Fruit fly (Drosophila melanogaster): ENCODE measurements around the gene Naa30A.

Naa30A gene

dm6 chrX:1349255-1349654, 7.3 kb downstream of the Naa30A start, which contains the start of gene MTPAP (continued):
- TF ChIP-seq D (optimal IDR thresholded peaks at IDR 0.05) (no peak), D (GFP tag; optimal IDR thresholded peaks at IDR 0.05) (no peak), Oaz (GFP tag; IDR thresholded peaks at IDR 0.05) (no peak), Neu2 (GFP tag; optimal IDR thresholded peaks at IDR 0.05; ENCODE audit: borderline replicate concordance) (no peak), mirr (GFP tag; optimal IDR thresholded peaks at IDR 0.05) (no peak), CG12104 (GFP tag; optimal IDR thresholded peaks at IDR 0.05) (no peak), tin (GFP tag; optimal IDR thresholded peaks at IDR 0.05) (no peak), slou (GFP tag; optimal IDR thresholded peaks at IDR 0.05) (no peak), pita (GFP tag; optimal IDR thresholded peaks at IDR 0.05) (no peak), Rfx (GFP tag; IDR thresholded peaks at IDR 0.05) (no peak), crp (GFP tag; optimal IDR thresholded peaks at IDR 0.05) (peak in 1 of 2 experiments; percentile 22), CG8281 (tag; optimal IDR thresholded peaks at IDR 0.05) (no peak), Max (GFP tag; optimal IDR thresholded peaks at IDR 0.05) (peak; percentile 50), Lim3 (GFP tag; IDR thresholded peaks at IDR 0.05) (no peak), CG15269 (tag; optimal IDR thresholded peaks at IDR 0.05) (no peak), hkb (optimal IDR thresholded peaks at IDR 0.05) (no peak), hkb (GFP tag; IDR thresholded peaks at IDR 0.05) (no peak), Six4 (GFP tag; optimal IDR thresholded peaks at IDR 0.05) (no peak), GATAe (GFP tag; conservative IDR thresholded peaks at IDR 0.05) (no peak), Blimp-1 (GFP tag; optimal IDR thresholded peaks at IDR 0.05) (no peak), Hey (tag; optimal IDR thresholded peaks at IDR 0.05) (no peak), CG4730 (GFP tag; IDR thresholded peaks at IDR 0.05) (no peak), CG15601 (tag; optimal IDR thresholded peaks at IDR 0.05) (no peak), Ets65A (GFP tag) (no peak), CG6791 (GFP tag; IDR thresholded peaks at IDR 0.05; ENCODE audit: partially characterized antibody) (0 out of 3 replicates have a peak, but pooled peaks have one; percentile 29), CG6272 (GFP tag; IDR thresholded peaks at IDR 0.05) (no peak), Bteb2 (GFP tag; optimal IDR thresholded peaks at IDR 0.05) (no peak), onecut (GFP tag; IDR thresholded peaks at IDR 0.05) (no peak), Dp (GFP tag; optimal IDR thresholded peaks at IDR 0.05) (peak; percentile 83), grn (GFP tag; optimal IDR thresholded peaks at IDR 0.05) (no peak), CG17612 (GFP tag; IDR thresholded peaks at IDR 0.05) (no peak), unc-4 (GFP tag; IDR thresholded peaks at IDR 0.05; ENCODE audit: partially characterized antibody) (peak; percentile 60), sug (tag; optimal IDR thresholded peaks at IDR 0.05) (peak; percentile 37), Poxn (GFP tag; IDR thresholded peaks at IDR 0.05) (no peak), CG7271 (tag; optimal IDR thresholded peaks at IDR 0.05) (no peak), tgo (GFP tag; IDR thresholded peaks at IDR 0.05) (no peak), CG17186 (GFP tag; optimal IDR thresholded peaks at IDR 0.05) (no peak), amos (GFP tag; IDR thresholded peaks at IDR 0.05; ENCODE audit: partially characterized antibody) (peak; percentile 49; the same call in 1 of the 2 replicates), CG31388 (GFP tag; optimal IDR thresholded peaks at IDR 0.05) (no peak), gcm (GFP tag; optimal IDR thresholded peaks at IDR 0.05) (no peak), NK7.1 (GFP tag; optimal IDR thresholded peaks at IDR 0.05) (no peak), Kr (GFP tag; optimal IDR thresholded peaks at IDR 0.05) (no peak), inv (GFP tag; IDR thresholded peaks at IDR 0.05; ENCODE audit: partially characterized antibody) (peak; percentile 53), CG11695 (GFP tag; IDR thresholded peaks at IDR 0.05) (no peak), vvl (GFP tag; IDR thresholded peaks at IDR 0.05) (no peak), vnd (GFP tag; IDR thresholded peaks at IDR 0.05; ENCODE audit: partially characterized antibody) (peak; percentile 64; the same call in 2 of the 3 replicates), CG10565 (GFP tag; optimal IDR thresholded peaks at IDR 0.05) (no peak), CG12219 (GFP tag; optimal IDR thresholded peaks at IDR 0.05) (no peak), Dek (tag; optimal IDR thresholded peaks at IDR 0.05) (no peak), cad (GFP tag; optimal IDR thresholded peaks at IDR 0.05) (no peak), abd-A (tag; optimal IDR thresholded peaks at IDR 0.05) (no peak), CG7963 (GFP tag; IDR thresholded peaks at IDR 0.05; ENCODE audit: partially characterized antibody) (peak; percentile 28; the same call in 1 of the 3 replicates)

Data from whole organism, embryonic.